Worm (Caenorhabditis elegans): Measurements from ENCODE around the gene F37C4.4.
A peak's percentile ranks its signal among the peaks of the same experiment; 100 is the strongest.

The F37C4.4 gene

ce11 chrIV:3874417-3874816, 7.3 kb downstream of the F37C4.4 start:
- TF ChIP-seq sma-3 (GFP tag; optimal IDR thresholded peaks at IDR 0.05) = no peak
- TF ChIP-seq gmeb-1 (tag; optimal IDR thresholded peaks at IDR 0.05) = no peak
- no peak for TF ChIP-seq unc-39 (tag; optimal IDR thresholded peaks at IDR 0.05)
- peak; percentile 30 for TF ChIP-seq nhr-10 (tag; optimal IDR thresholded peaks at IDR 0.05)
- no peak for TF ChIP-seq R02D3.7 (tag; optimal IDR thresholded peaks at IDR 0.05)
- TF ChIP-seq unc-62 (GFP tag; optimal IDR thresholded peaks at IDR 0.05) = no peak
- peak; percentile 65 for TF ChIP-seq fos-1 (tag; optimal IDR thresholded peaks at IDR 0.05)
- peak; percentile 41 for TF ChIP-seq C34F6.9 (tag; optimal IDR thresholded peaks at IDR 0.05)
- peak; percentile 26 for TF ChIP-seq sma-9 (GFP tag; optimal IDR thresholded peaks at IDR 0.05)
- TF ChIP-seq sma-9 (tag; optimal IDR thresholded peaks at IDR 0.05) = no peak
- TF ChIP-seq ceh-82 (tag; optimal IDR thresholded peaks at IDR 0.05) = no peak
- TF ChIP-seq ZK546.5 (tag; optimal IDR thresholded peaks at IDR 0.05) = no peak
- peak; percentile 10 for TF ChIP-seq F13H6.1 (tag; optimal IDR thresholded peaks at IDR 0.05)
- peak; percentile 19 for TF ChIP-seq nhr-25 (tag; optimal IDR thresholded peaks at IDR 0.05)
- peak; percentile 95 for TF ChIP-seq ama-1 (optimal IDR thresholded peaks at IDR 0.05)
- no peak for TF ChIP-seq skn-1 (tag; optimal IDR thresholded peaks at IDR 0.05)
- TF ChIP-seq nhr-21 (tag; optimal IDR thresholded peaks at IDR 0.05) = no peak
- TF ChIP-seq crh-2 (tag; optimal IDR thresholded peaks at IDR 0.05) = peak; percentile 40
- TF ChIP-seq nhr-129 (tag; optimal IDR thresholded peaks at IDR 0.05) = peak; percentile 45
- TF ChIP-seq ztf-1 (GFP tag; conservative IDR thresholded peaks at IDR 0.05) = no peak
- no peak for TF ChIP-seq aly-2 (tag; optimal IDR thresholded peaks at IDR 0.05)
- TF ChIP-seq ztf-11 (tag; optimal IDR thresholded peaks at IDR 0.05) = no peak
- peak in 1 of 2 experiments; percentile 51 for TF ChIP-seq lsy-2 (tag; optimal IDR thresholded peaks at IDR 0.05)
- no peak for TF ChIP-seq egl-27 (tag; optimal IDR thresholded peaks at IDR 0.05)
- TF ChIP-seq nhr-6 (tag; optimal IDR thresholded peaks at IDR 0.05) = no peak
- no peak for TF ChIP-seq zag-1 (tag; optimal IDR thresholded peaks at IDR 0.05)
- no peak for TF ChIP-seq Y55F3AM.14 (GFP tag; optimal IDR thresholded peaks at IDR 0.05)
- TF ChIP-seq nhr-12 (tag; optimal IDR thresholded peaks at IDR 0.05) = no peak
- no peak for TF ChIP-seq ceh-16 (tag; optimal IDR thresholded peaks at IDR 0.05)
- TF ChIP-seq lin-39 (tag; optimal IDR thresholded peaks at IDR 0.05) = no peak
- no peak for TF ChIP-seq alr-1 (tag; optimal IDR thresholded peaks at IDR 0.05)
- TF ChIP-seq dmd-4 (tag; optimal IDR thresholded peaks at IDR 0.05) = no peak
- TF ChIP-seq nhr-77 (tag; optimal IDR thresholded peaks at IDR 0.05) = no peak
- TF ChIP-seq mdl-1 (tag; optimal IDR thresholded peaks at IDR 0.05) = no peak
- no peak for TF ChIP-seq lin-13 (GFP tag; optimal IDR thresholded peaks at IDR 0.05)
- no peak for TF ChIP-seq snpc-4 (tag; optimal IDR thresholded peaks at IDR 0.05)
- no peak for TF ChIP-seq blmp-1 (tag; optimal IDR thresholded peaks at IDR 0.05; ENCODE audit: insufficient read depth)
- no peak for TF ChIP-seq sem-4 (tag; optimal IDR thresholded peaks at IDR 0.05)
- TF ChIP-seq peb-1 (tag; optimal IDR thresholded peaks at IDR 0.05) = no peak
- no peak for TF ChIP-seq nhr-11 (tag; optimal IDR thresholded peaks at IDR 0.05)
- TF ChIP-seq ztf-4 (tag; optimal IDR thresholded peaks at IDR 0.05) = no peak
- peak; percentile 28 for TF ChIP-seq unc-55 (GFP tag; optimal IDR thresholded peaks at IDR 0.05)
- no peak for TF ChIP-seq nhr-237 (tag; optimal IDR thresholded peaks at IDR 0.05)
- TF ChIP-seq elt-1 (tag; optimal IDR thresholded peaks at IDR 0.05) = no peak
- TF ChIP-seq nhr-23 (tag; optimal IDR thresholded peaks at IDR 0.05) = no peak
- no peak for TF ChIP-seq elt-3 (tag; optimal IDR thresholded peaks at IDR 0.05)
- TF ChIP-seq mbf-1 (tag; optimal IDR thresholded peaks at IDR 0.05) = no peak
- no peak for TF ChIP-seq mab-5 (tag; optimal IDR thresholded peaks at IDR 0.05)
- no peak for TF ChIP-seq lin-11 (tag; optimal IDR thresholded peaks at IDR 0.05)

- TF ChIP-seq unc-39 (tag; optimal IDR thresholded peaks at IDR 0.05) (no peak), egl-27 (tag; optimal IDR thresholded peaks at IDR 0.05) (peak; percentile 21), F13H6.1 (tag; optimal IDR thresholded peaks at IDR 0.05) (peak; percentile 33), C34F6.9 (tag; optimal IDR thresholded peaks at IDR 0.05) (peak; percentile 59), unc-62 (GFP tag; optimal IDR thresholded peaks at IDR 0.05) (no peak), sma-3 (GFP tag; optimal IDR thresholded peaks at IDR 0.05) (peak; percentile 42), R02D3.7 (tag; optimal IDR thresholded peaks at IDR 0.05) (no peak), mdl-1 (tag; optimal IDR thresholded peaks at IDR 0.05) (no peak), gmeb-1 (tag; optimal IDR thresholded peaks at IDR 0.05) (no peak), nhr-6 (tag; optimal IDR thresholded peaks at IDR 0.05) (no peak), crh-2 (tag; optimal IDR thresholded peaks at IDR 0.05) (peak; percentile 31), nhr-129 (tag; optimal IDR thresholded peaks at IDR 0.05) (peak; percentile 47), elt-1 (tag; optimal IDR thresholded peaks at IDR 0.05) (no peak), Y55F3AM.14 (GFP tag; optimal IDR thresholded peaks at IDR 0.05) (peak; percentile 41), elt-3 (tag; optimal IDR thresholded peaks at IDR 0.05) (no peak), nhr-11 (tag; optimal IDR thresholded peaks at IDR 0.05) (no peak), nhr-237 (tag; optimal IDR thresholded peaks at IDR 0.05) (no peak), dmd-4 (tag; optimal IDR thresholded peaks at IDR 0.05) (no peak), ZK546.5 (tag; optimal IDR thresholded peaks at IDR 0.05) (no peak), mab-5 (tag; optimal IDR thresholded peaks at IDR 0.05) (peak; percentile 85), aly-2 (tag; optimal IDR thresholded peaks at IDR 0.05) (no peak), nhr-10 (tag; optimal IDR thresholded peaks at IDR 0.05) (no peak), sma-9 (GFP tag; optimal IDR thresholded peaks at IDR 0.05) (peak; percentile 73), sma-9 (tag; optimal IDR thresholded peaks at IDR 0.05) (no peak), nhr-77 (tag; optimal IDR thresholded peaks at IDR 0.05) (no peak), snpc-4 (tag; optimal IDR thresholded peaks at IDR 0.05) (no peak), ceh-16 (tag; optimal IDR thresholded peaks at IDR 0.05) (no peak), alr-1 (tag; optimal IDR thresholded peaks at IDR 0.05) (no peak), peb-1 (tag; optimal IDR thresholded peaks at IDR 0.05) (no peak), nhr-23 (tag; optimal IDR thresholded peaks at IDR 0.05) (no peak), nhr-21 (tag; optimal IDR thresholded peaks at IDR 0.05) (no peak), ceh-82 (tag; optimal IDR thresholded peaks at IDR 0.05) (no peak), lin-39 (tag; optimal IDR thresholded peaks at IDR 0.05) (no peak), ztf-1 (GFP tag; conservative IDR thresholded peaks at IDR 0.05) (no peak), fos-1 (tag; optimal IDR thresholded peaks at IDR 0.05) (peak; percentile 82), ama-1 (optimal IDR thresholded peaks at IDR 0.05) (no peak), unc-55 (GFP tag; optimal IDR thresholded peaks at IDR 0.05) (peak; percentile 75), sem-4 (tag; optimal IDR thresholded peaks at IDR 0.05) (peak; percentile 45)
These were observed 8.2 kb downstream of the F37C4.4 start for ce11 chrIV:3875260-3875659.

Data from whole organism, L2 larva.